Worm (Caenorhabditis elegans) whole organism, L3 larva: ENCODE data around the gene ZK402.1.
"Not testable (repeated sequence)": the region's sequence is repeated elsewhere in the genome, so short reads cannot be mapped to it uniquely, and the experiment has no call there.

Experiments used
- R02D3.7 ChIP-seq: fragments of 150-350 bp; optimal IDR thresholded peaks from 2 replicates; lab custom pipeline; 2014; ENCODE audit warnings: missing biosample characterization, missing genetic modification characterization
- ZK546.5 ChIP-seq: sonication (generic microtip); optimal IDR thresholded peaks from 2 replicates; lab custom pipeline; 2017; ENCODE audit warnings: missing biosample characterization, missing genetic modification characterization
- aly-2 ChIP-seq: fragments of 150-350 bp; optimal IDR thresholded peaks from 2 replicates; lab custom pipeline; 2014; ENCODE audit warnings: missing biosample characterization, missing genetic modification characterization
- ama-1 ChIP-seq: fragments of 150-350 bp; optimal IDR thresholded peaks from 2 replicates; lab custom pipeline; 2018
- daf-12 ChIP-seq: fragments of 150-350 bp; optimal IDR thresholded peaks from 2 replicates; lab custom pipeline; 2014; ENCODE audit warnings: missing biosample characterization, missing genetic modification reagents, missing genetic modification characterization
- egl-5 ChIP-seq: fragments of 150-350 bp; optimal IDR thresholded peaks from 2 replicates; lab custom pipeline; 2017; ENCODE audit warnings: missing biosample characterization, missing genetic modification reagents, missing genetic modification characterization, inconsistent platforms
- elt-1 ChIP-seq: fragments of 150-350 bp; optimal IDR thresholded peaks from 2 replicates; lab custom pipeline; 2014; ENCODE audit warnings: missing biosample characterization, missing genetic modification characterization
- eor-1 ChIP-seq, 2 experiments: fragments of 150-350 bp; optimal IDR thresholded peaks; 2 replicates each; lab custom pipeline; 2014 to 2018; ENCODE audit warnings: missing biosample characterization in 2 of 2, missing genetic modification characterization in 2 of 2
- fkh-10 ChIP-seq: sonication (generic microtip); optimal IDR thresholded peaks from 2 replicates; lab custom pipeline; 2017; ENCODE audit warnings: missing biosample characterization, missing genetic modification reagents, missing genetic modification characterization
- fkh-2 ChIP-seq: fragments of 150-350 bp; optimal IDR thresholded peaks from 2 replicates; lab custom pipeline; 2014; ENCODE audit warnings: missing biosample characterization, missing genetic modification reagents, missing genetic modification characterization
- fos-1 ChIP-seq: fragments of 150-350 bp; optimal IDR thresholded peaks from 2 replicates; lab custom pipeline; 2014; ENCODE audit warnings: missing biosample characterization, missing genetic modification characterization
- hmg-11 ChIP-seq: sonication (generic microtip); optimal IDR thresholded peaks from 2 replicates; lab custom pipeline; 2016; ENCODE audit warnings: missing genetic modification characterization, missing compliant biosample characterization
- lin-15B ChIP-seq: fragments of 150-350 bp; optimal IDR thresholded peaks from 2 replicates; lab custom pipeline; 2014; ENCODE audit warnings: missing biosample characterization, missing genetic modification characterization
- mdl-1 ChIP-seq: fragments of 150-350 bp; optimal IDR thresholded peaks from 2 replicates; lab custom pipeline; 2014; ENCODE audit warnings: missing biosample characterization, missing genetic modification characterization
- nfya-1 ChIP-seq: sonication (generic microtip); optimal IDR thresholded peaks from 2 replicates; lab custom pipeline; 2017; ENCODE audit warnings: missing genetic modification characterization, mild to moderate bottlenecking, missing compliant biosample characterization, antibody characterized with exemption, moderate library complexity; ENCODE audit not compliant: insufficient read depth
- nhr-12 ChIP-seq: fragments of 150-350 bp; optimal IDR thresholded peaks from 2 replicates; lab custom pipeline; 2014; ENCODE audit warnings: missing biosample characterization, missing genetic modification characterization
- nhr-23 ChIP-seq: fragments of 150-350 bp; optimal IDR thresholded peaks from 2 replicates; lab custom pipeline; 2014; ENCODE audit warnings: missing biosample characterization, missing genetic modification reagents, missing genetic modification characterization
- nhr-25 ChIP-seq: sonication (generic microtip); optimal IDR thresholded peaks from 2 replicates; lab custom pipeline; 2017; ENCODE audit warnings: missing biosample characterization, missing genetic modification characterization
- nhr-28 ChIP-seq: fragments of 150-350 bp; optimal IDR thresholded peaks from 2 replicates; lab custom pipeline; 2014; ENCODE audit warnings: missing biosample characterization, missing genetic modification characterization
- nhr-43 ChIP-seq: sonication (generic microtip); optimal IDR thresholded peaks from 2 replicates; lab custom pipeline; 2016; ENCODE audit warnings: mild to moderate bottlenecking, missing genetic modification characterization, missing compliant biosample characterization; ENCODE audit not compliant: poor library complexity, severe bottlenecking
- nhr-67 ChIP-seq: fragments of 150-350 bp; optimal IDR thresholded peaks from 2 replicates; lab custom pipeline; 2014; ENCODE audit warnings: missing biosample characterization, missing genetic modification characterization
- nhr-76 ChIP-seq: fragments of 150-350 bp; sonication (generic microtip); optimal IDR thresholded peaks from 5 replicates; lab custom pipeline; 2014; ENCODE audit warnings: missing biosample characterization, missing genetic modification characterization
- nhr-77 ChIP-seq: fragments of 150-350 bp; optimal IDR thresholded peaks from 2 replicates; lab custom pipeline; 2014; ENCODE audit warnings: missing biosample characterization, missing genetic modification characterization
- pha-4 ChIP-seq: fragments of 150-350 bp; optimal IDR thresholded peaks from 2 replicates; lab custom pipeline; 2014; ENCODE audit warnings: missing biosample characterization, missing genetic modification reagents, missing genetic modification characterization
- pqm-1 ChIP-seq: fragments of 150-350 bp; optimal IDR thresholded peaks from 2 replicates; lab custom pipeline; 2017; ENCODE audit warnings: missing biosample characterization, missing genetic modification characterization, inconsistent platforms
- sea-2 ChIP-seq: fragments of 150-350 bp; sonication (generic microtip); optimal IDR thresholded peaks from 4 replicates; lab custom pipeline; 2014; ENCODE audit warnings: missing biosample characterization, missing genetic modification reagents, missing genetic modification characterization
- snpc-4 ChIP-seq: fragments of 150-350 bp; optimal IDR thresholded peaks from 2 replicates; lab custom pipeline; 2014; ENCODE audit warnings: missing biosample characterization, missing genetic modification characterization
- tbx-2 ChIP-seq: sonication (generic microtip); optimal IDR thresholded peaks from 2 replicates; lab custom pipeline; 2016; ENCODE audit warnings: mild to moderate bottlenecking, missing genetic modification characterization, missing compliant biosample characterization
- unc-39 ChIP-seq: sonication (generic microtip); optimal IDR thresholded peaks from 4 replicates; lab custom pipeline; 2017; ENCODE audit warnings: missing biosample characterization, missing genetic modification characterization
- unc-62 ChIP-seq: fragments of 150-350 bp; sonication (generic microtip); optimal IDR thresholded peaks from 4 replicates; lab custom pipeline; 2014; ENCODE audit warnings: missing biosample characterization, missing genetic modification reagents, missing genetic modification characterization
- zag-1 ChIP-seq: fragments of 150-350 bp; optimal IDR thresholded peaks from 2 replicates; lab custom pipeline; 2014; ENCODE audit warnings: missing biosample characterization, missing genetic modification characterization
- ztf-4 ChIP-seq: fragments of 150-350 bp; optimal IDR thresholded peaks from 2 replicates; lab custom pipeline; 2014; ENCODE audit warnings: missing biosample characterization, missing genetic modification characterization

The ZK402.1 gene

ce11 chrX:1395793-1396192 lies 8.3 kb upstream of the ZK402.1 start (continued):
- TF ChIP-seq fkh-2 (tag; lab: Kevin White, UChicago) (no peak), fos-1 (tag; lab: Kevin White, UChicago) (no peak), nfya-1 (tag; lab: Kevin White, UChicago) (peak; percentile 14), pqm-1 (peak; percentile 72), ZK546.5 (tag; lab: Kevin White, UChicago) (no peak), mdl-1 (tag; lab: Kevin White, UChicago) (no peak)

- TF ChIP-seq nhr-28 (tag; lab: Kevin White, UChicago) (no peak), nhr-76 (no peak), egl-5 (tag; lab: Kevin White, UChicago) (no peak), ama-1 (lab: Kevin White, UChicago) (no peak), nhr-43 (no peak), fkh-10 (GFP tag; lab: Kevin White, UChicago) (no peak), hmg-11 (tag; lab: Kevin White, UChicago) (no peak), sea-2 (GFP tag; lab: Kevin White, UChicago) (no peak), ztf-4 (tag; lab: Kevin White, UChicago) (no peak), aly-2 (no peak), daf-12 (tag; lab: Kevin White, UChicago) (no peak), snpc-4 (no peak), tbx-2 (tag; lab: Kevin White, UChicago) (no peak), R02D3.7 (tag; lab: Kevin White, UChicago) (no peak), nhr-12 (no peak), pha-4 (tag; lab: Kevin White, UChicago) (no peak), elt-1 (tag; lab: Kevin White, UChicago) (no peak), zag-1 (no peak)
Measured at ce11 chrX:1397516-1397915, 6.6 kb upstream of the ZK402.1 start, which contains the start of gene H39E20.1. Gene H39E20.1, minus strand, starts transcription at chrX:1397616.

- TF ChIP-seq pha-4 (tag; lab: Kevin White, UChicago) (peak; percentile 28), nhr-67 (tag; lab: Kevin White, UChicago) (no peak), lin-15B (tag; lab: Kevin White, UChicago) (no peak)
- TF ChIP-seq, all 47 proteins: peak for 1
Measured at ce11 chrX:1401259-1401658, 2.8 kb upstream of the ZK402.1 start, which contains the start of gene ZK402.5. Gene ZK402.5, minus strand, starts transcription at chrX:1401359.

- not testable (repeated sequence) for TF ChIP-seq mdl-1 (tag; lab: Kevin White, UChicago); snpc-4; eor-1 (tag; optimal IDR thresholded peaks at IDR 0.05; lab: Kevin White, UChicago)
Measured at ce11 chrX:1403444-1403843, 627 bp upstream of the ZK402.1 start, which contains the start of gene ZK402.2. Gene ZK402.2, plus strand, starts transcription at chrX:1403744.

- no peak for TF ChIP-seq lin-15B (tag; lab: Kevin White, UChicago)
- TF ChIP-seq fkh-10 (GFP tag; lab: Kevin White, UChicago) = no peak
- TF ChIP-seq nhr-28 (tag; lab: Kevin White, UChicago) = no peak
- no peak for TF ChIP-seq nhr-76
- no peak for TF ChIP-seq pha-4 (tag; lab: Kevin White, UChicago)
- TF ChIP-seq mdl-1 (tag; lab: Kevin White, UChicago) = no peak
- TF ChIP-seq ZK546.5 (tag; lab: Kevin White, UChicago) = no peak
- no peak for TF ChIP-seq nhr-77 (tag; lab: Kevin White, UChicago)
- no peak for TF ChIP-seq unc-62 (GFP tag; lab: Kevin White, UChicago)
Measured at ce11 chrX:1409224-1409623, 5.2 kb downstream of the ZK402.1 start.

ce11 chrX:1410552-1410951 lies 6.5 kb downstream of the ZK402.1 start, which contains the start of gene abu-2:
Gene abu-2, minus strand, starts transcription at chrX:1410652.
- TF ChIP-seq nhr-23 (tag; lab: Kevin White, UChicago) (no peak), unc-39 (tag; lab: Kevin White, UChicago) (no peak), mdl-1 (tag; lab: Kevin White, UChicago) (no peak), nhr-25 (tag; lab: Kevin White, UChicago) (no peak), nhr-76 (no peak)
